Worm (Caenorhabditis elegans): Measurements from ENCODE around the gene str-96.

str-96 gene

DNA sequence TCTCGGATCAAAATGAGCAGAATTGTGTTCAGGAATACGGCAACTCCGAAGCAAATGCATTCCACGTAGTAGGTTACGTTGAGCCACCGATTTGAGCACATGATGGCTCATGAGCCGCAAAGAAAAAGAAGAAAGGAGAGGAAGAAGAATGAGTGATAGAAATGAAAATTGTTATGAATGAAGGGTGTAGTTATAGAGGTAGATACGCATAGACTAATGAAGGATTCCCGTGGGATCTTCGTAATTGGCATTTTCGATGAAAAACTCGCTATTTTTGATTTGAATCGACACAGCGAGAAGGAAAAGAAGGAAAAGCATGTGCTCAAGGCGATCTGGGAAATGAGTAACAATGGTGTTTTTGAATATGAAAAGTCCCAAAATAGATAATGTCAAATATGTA lies at the start of gene str-96:
Gene str-96, minus strand, starts transcription at position 101 of the 400 bp plus-strand sequence.
- no peak for TF ChIP-seq F13C5.2 (tag; optimal IDR thresholded peaks at IDR 0.05)

DNA sequence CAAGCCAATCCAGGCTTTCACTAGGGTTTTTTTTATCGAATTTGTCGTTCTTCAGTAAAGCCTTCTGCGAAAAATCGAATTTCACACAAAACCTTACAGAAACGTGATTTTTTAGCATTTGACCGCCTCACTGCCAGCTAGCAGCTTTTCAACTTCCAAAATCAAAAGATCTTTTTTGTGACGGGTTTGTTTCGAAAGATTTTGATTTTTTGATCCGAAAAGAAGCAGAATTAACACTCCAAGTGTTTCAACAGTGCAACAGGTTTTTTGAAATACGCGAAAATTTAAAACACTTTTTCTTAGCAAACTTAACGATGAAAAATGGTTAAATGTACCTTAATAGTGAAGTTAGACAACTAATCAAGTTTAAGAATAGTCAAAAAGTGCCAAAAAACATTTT lies 47.6 kb upstream of the str-96 start, which contains the start of gene clec-229:
Gene clec-229, minus strand, starts transcription at position 101 of the 400 bp plus-strand sequence.
- TF ChIP-seq hmbx-1 (tag; optimal IDR thresholded peaks at IDR 0.05) (no peak), tbx-37 (GFP tag; conservative IDR thresholded peaks at IDR 0.05) (no peak), scrt-1 (GFP tag; IDR thresholded peaks at IDR 0.05) (no peak), tbx-11 (GFP tag; IDR thresholded peaks at IDR 0.05) (no peak)

- TF ChIP-seq scrt-1 (GFP tag; IDR thresholded peaks at IDR 0.05), result no peak
- no peak for TF ChIP-seq tbx-37 (GFP tag; conservative IDR thresholded peaks at IDR 0.05)
- no peak for TF ChIP-seq F13C5.2 (tag; optimal IDR thresholded peaks at IDR 0.05)
- no peak for TF ChIP-seq ama-1 (optimal IDR thresholded peaks at IDR 0.05)
- no peak for TF ChIP-seq tra-4 (tag; optimal IDR thresholded peaks at IDR 0.05)
- no peak for TF ChIP-seq pes-1 (GFP tag; IDR thresholded peaks at IDR 0.05)
- no peak for TF ChIP-seq hnd-1 (tag; optimal IDR thresholded peaks at IDR 0.05)
- TF ChIP-seq flt-1 (GFP tag; IDR thresholded peaks at IDR 0.05), result no peak
- TF ChIP-seq ceh-13 (GFP tag; optimal IDR thresholded peaks at IDR 0.05), result no peak
- no peak for TF ChIP-seq hmg-4 (GFP tag; optimal IDR thresholded peaks at IDR 0.05)
- TF ChIP-seq B0310.2 (tag; optimal IDR thresholded peaks at IDR 0.05), result no peak
- TF ChIP-seq hmbx-1 (tag; optimal IDR thresholded peaks at IDR 0.05), result no peak
- TF ChIP-seq sea-1 (GFP tag; conservative IDR thresholded peaks at IDR 0.05), result no peak
Observed at ce11 chrV:15339363-15339762, 45.6 kb upstream of the str-96 start, which contains the start of gene clec-228. TSS of gene clec-228 (minus strand) at chrV:15339463.

DNA sequence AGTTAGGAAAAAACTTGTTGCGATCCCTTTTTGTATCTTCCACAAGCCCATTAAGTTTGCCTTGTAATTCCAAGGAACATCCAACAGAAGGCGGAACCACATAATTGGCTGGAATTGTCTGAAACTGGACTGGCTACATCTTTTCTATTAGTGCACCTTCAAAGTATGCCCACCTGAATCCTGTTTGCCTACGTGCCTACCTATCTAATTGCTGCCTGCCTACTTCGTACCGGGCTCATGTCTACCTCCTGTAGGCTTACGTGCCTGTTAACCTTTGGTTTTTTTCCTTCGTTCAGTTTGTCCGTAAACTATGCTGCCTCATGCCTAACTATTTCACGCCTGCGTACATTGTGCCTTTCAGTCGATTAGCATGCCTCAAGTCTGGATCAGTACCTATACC lies 43.6 kb upstream of the str-96 start, which contains the start of gene wrt-7:
Gene wrt-7, minus strand, starts transcription at position 101 of the 400 bp plus-strand sequence.
- TF ChIP-seq tbx-37 (GFP tag; conservative IDR thresholded peaks at IDR 0.05), result no peak
- no peak for TF ChIP-seq scrt-1 (GFP tag; IDR thresholded peaks at IDR 0.05)
- no peak for TF ChIP-seq aly-1 (tag; optimal IDR thresholded peaks at IDR 0.05)
- no peak for TF ChIP-seq pes-1 (GFP tag; IDR thresholded peaks at IDR 0.05)
- TF ChIP-seq ama-1 (optimal IDR thresholded peaks at IDR 0.05), result no peak
- no peak for TF ChIP-seq B0310.2 (tag; optimal IDR thresholded peaks at IDR 0.05)
- TF ChIP-seq tra-4 (tag; optimal IDR thresholded peaks at IDR 0.05), result no peak
- no peak for TF ChIP-seq hnd-1 (tag; optimal IDR thresholded peaks at IDR 0.05)
- no peak for TF ChIP-seq sea-1 (GFP tag; conservative IDR thresholded peaks at IDR 0.05)
- TF ChIP-seq hmbx-1 (tag; optimal IDR thresholded peaks at IDR 0.05), result no peak
- TF ChIP-seq tbx-11 (GFP tag; IDR thresholded peaks at IDR 0.05), result no peak

DNA sequence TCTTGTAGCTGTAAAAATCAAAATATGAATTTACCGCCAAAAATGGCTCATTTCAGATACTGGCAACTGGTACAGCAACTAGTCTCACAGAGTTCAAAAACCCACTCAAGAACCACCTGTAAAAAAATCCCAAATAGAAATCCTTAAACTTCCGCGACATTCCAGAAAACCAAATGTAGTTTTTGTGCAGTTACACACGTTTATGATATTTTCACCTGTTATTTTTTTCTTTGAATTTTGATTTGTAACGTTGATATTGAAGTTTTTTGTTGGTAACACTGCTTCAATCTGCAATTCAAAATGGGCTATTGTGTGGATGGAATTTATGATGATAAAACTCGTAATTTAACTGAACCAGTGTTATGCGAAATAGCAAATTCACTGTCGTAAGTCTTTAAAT lies 39.1 kb upstream of the str-96 start, which contains the start of gene srw-113:
Gene srw-113, plus strand, starts transcription at position 301 of the 400 bp plus-strand sequence.
- no peak for TF ChIP-seq ets-7 (tag; optimal IDR thresholded peaks at IDR 0.05)
- no peak for TF ChIP-seq hnd-1 (tag; optimal IDR thresholded peaks at IDR 0.05)
- TF ChIP-seq ceh-36 (tag; optimal IDR thresholded peaks at IDR 0.05), result no peak
- no peak for TF ChIP-seq ama-1 (optimal IDR thresholded peaks at IDR 0.05)

- TF ChIP-seq tbx-11 (GFP tag; IDR thresholded peaks at IDR 0.05) (no peak), hmg-4 (GFP tag; optimal IDR thresholded peaks at IDR 0.05) (no peak), ets-7 (tag; optimal IDR thresholded peaks at IDR 0.05) (no peak), scrt-1 (GFP tag; IDR thresholded peaks at IDR 0.05) (no peak), hnd-1 (tag; optimal IDR thresholded peaks at IDR 0.05) (no peak), ama-1 (optimal IDR thresholded peaks at IDR 0.05) (no peak), tbx-37 (GFP tag; conservative IDR thresholded peaks at IDR 0.05) (no peak), ceh-36 (tag; optimal IDR thresholded peaks at IDR 0.05) (no peak), B0310.2 (tag; optimal IDR thresholded peaks at IDR 0.05) (no peak), hmbx-1 (tag; optimal IDR thresholded peaks at IDR 0.05) (no peak)
Observed at ce11 chrV:15330314-15330713, 36.5 kb upstream of the str-96 start, which contains the start of gene srh-295. TSS of gene srh-295 (plus strand) at chrV:15330614.

DNA sequence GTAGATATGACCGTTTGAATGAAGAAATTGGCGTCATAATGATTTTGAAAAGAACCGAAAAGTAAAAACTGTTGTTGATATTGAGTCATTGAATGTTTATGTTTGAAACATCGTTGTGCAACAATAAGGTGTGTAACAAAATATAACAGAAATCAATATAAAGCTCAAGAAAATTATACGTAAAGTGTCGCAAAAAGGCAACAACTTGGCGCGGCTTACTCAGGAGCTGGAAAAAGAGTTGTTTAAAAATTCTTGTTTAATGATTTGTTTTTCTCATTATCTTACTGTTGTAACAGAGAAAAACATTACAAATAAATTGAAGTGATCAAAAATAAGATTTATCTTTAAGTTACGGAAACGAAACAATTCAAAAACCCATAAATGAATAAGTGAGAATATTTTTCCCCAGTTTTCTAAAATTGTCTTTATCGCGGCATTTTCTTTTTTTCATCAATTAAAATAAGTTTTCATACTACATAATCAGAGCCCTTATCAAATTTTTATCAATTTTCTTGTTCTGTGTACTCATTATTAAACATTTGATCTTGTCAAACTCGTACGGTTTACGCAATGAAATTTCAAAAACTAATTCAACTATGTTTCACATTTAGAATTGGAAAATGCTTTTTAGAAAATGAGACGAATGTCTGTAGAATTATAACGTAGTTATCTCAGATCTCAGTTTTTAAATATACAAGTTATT lies 34.1 kb upstream of the str-96 start, which contains the start of gene ZK1037.6:
Gene ZK1037.6, minus strand, starts transcription at position 51 of the 703 bp plus-strand sequence.
- no peak for TF ChIP-seq hnd-1 (tag; optimal IDR thresholded peaks at IDR 0.05)
- TF ChIP-seq tbx-37 (GFP tag; conservative IDR thresholded peaks at IDR 0.05), result no peak
- TF ChIP-seq sea-1 (GFP tag; conservative IDR thresholded peaks at IDR 0.05), result no peak
- no peak for TF ChIP-seq ama-1 (optimal IDR thresholded peaks at IDR 0.05)
- TF ChIP-seq hmbx-1 (tag; optimal IDR thresholded peaks at IDR 0.05), result no peak
- no peak for TF ChIP-seq tbx-11 (GFP tag; IDR thresholded peaks at IDR 0.05)
- no peak for TF ChIP-seq B0310.2 (tag; optimal IDR thresholded peaks at IDR 0.05)
- no peak for TF ChIP-seq pes-1 (GFP tag; IDR thresholded peaks at IDR 0.05)
- TF ChIP-seq hmg-4 (GFP tag; optimal IDR thresholded peaks at IDR 0.05), result no peak
- no peak for TF ChIP-seq ceh-13 (GFP tag; optimal IDR thresholded peaks at IDR 0.05)
- TF ChIP-seq aly-1 (tag; optimal IDR thresholded peaks at IDR 0.05), result no peak

DNA sequence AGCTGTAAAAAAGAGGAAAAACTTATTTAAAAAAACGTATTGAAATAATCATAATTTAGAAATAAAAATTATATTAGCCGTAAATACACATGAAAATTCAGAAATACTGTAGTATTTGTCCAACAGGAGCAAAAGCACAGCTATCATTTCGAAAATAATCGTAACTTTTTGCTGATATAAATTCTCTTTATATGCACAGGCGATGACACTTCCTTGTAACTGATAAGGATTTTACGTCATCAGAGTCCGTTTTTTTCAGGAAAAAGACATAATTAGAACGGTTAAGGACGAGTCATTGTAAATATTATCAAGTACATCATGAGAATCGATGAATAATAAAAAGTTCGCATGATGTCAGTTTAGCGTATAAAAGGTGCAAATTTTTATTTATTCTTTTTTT lies 29.7 kb upstream of the str-96 start:
- TF ChIP-seq ama-1 (optimal IDR thresholded peaks at IDR 0.05), result no peak
- no peak for TF ChIP-seq hmg-4 (GFP tag; optimal IDR thresholded peaks at IDR 0.05)
- no peak for TF ChIP-seq tbx-37 (GFP tag; conservative IDR thresholded peaks at IDR 0.05)
- no peak for TF ChIP-seq tra-4 (tag; optimal IDR thresholded peaks at IDR 0.05)
- TF ChIP-seq B0310.2 (tag; optimal IDR thresholded peaks at IDR 0.05), result no peak
- no peak for TF ChIP-seq tbx-11 (GFP tag; IDR thresholded peaks at IDR 0.05)
- no peak for TF ChIP-seq flt-1 (GFP tag; IDR thresholded peaks at IDR 0.05)
- no peak for TF ChIP-seq F13C5.2 (tag; optimal IDR thresholded peaks at IDR 0.05)
- TF ChIP-seq hmbx-1 (tag; optimal IDR thresholded peaks at IDR 0.05), result no peak
- no peak for TF ChIP-seq hnd-1 (tag; optimal IDR thresholded peaks at IDR 0.05)
- no peak for TF ChIP-seq aly-1 (tag; optimal IDR thresholded peaks at IDR 0.05)
- TF ChIP-seq ceh-13 (GFP tag; optimal IDR thresholded peaks at IDR 0.05), result no peak
- no peak for TF ChIP-seq pes-1 (GFP tag; IDR thresholded peaks at IDR 0.05)
- TF ChIP-seq sea-1 (GFP tag; conservative IDR thresholded peaks at IDR 0.05), result no peak
